Worm (Caenorhabditis elegans): ENCODE data around the gene str-119.
"Not testable (repeated sequence)": the region's sequence is repeated elsewhere in the genome, so short reads cannot be mapped to it uniquely, and the experiment has no call there.

Gene str-119

ce11 chrV:2428024-2428423 lies at the start of gene str-119:
TSS of gene str-119 (minus strand) at chrV:2428124.
- not testable (repeated sequence) for TF ChIP-seq ceh-43, sem-2, flh-1 (GFP tag; optimal IDR thresholded peaks at IDR 0.05)

ce11 chrV:2453114-2453513 lies 25.2 kb upstream of the str-119 start, which contains the start of gene F56A4.3:
TSS of gene F56A4.3 (plus strand) at chrV:2453414.
- TF ChIP-seq drap-1 (GFP tag; optimal IDR thresholded peaks at IDR 0.05); snpc-4 (tag; optimal IDR thresholded peaks at IDR 0.05); mep-1 (tag; optimal IDR thresholded peaks at IDR 0.05): not testable (repeated sequence)

DNA sequence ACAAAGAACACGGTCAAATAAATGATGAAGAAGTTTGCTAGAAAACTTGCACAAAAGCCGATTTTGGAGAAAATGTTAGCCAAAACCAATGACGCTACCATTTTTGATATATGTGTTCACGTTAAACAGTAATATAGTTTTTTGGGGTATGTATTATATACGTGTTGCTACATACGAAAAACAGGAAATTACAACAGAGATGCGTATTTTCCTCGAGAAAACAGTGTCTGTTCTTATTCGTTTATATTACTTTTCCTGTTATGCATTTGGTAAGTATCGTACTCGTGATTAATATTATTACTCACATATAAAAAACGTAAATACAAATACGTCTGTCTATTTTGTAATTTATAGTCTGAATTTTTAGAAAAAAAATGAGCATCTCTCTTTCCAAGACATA lies 20.7 kb downstream of the str-119 start, which contains the start of gene str-265:
TSS of gene str-265 (minus strand) at position 101 of the 400 bp plus-strand sequence.
- not testable (repeated sequence) for TF ChIP-seq elt-1 (tag; optimal IDR thresholded peaks at IDR 0.05; ENCODE audit: borderline replicate concordance, insufficient read depth); flh-1 (GFP tag; optimal IDR thresholded peaks at IDR 0.05); blmp-1 (tag; optimal IDR thresholded peaks at IDR 0.05)
